Worm (Caenorhabditis elegans) whole organism, L2 larva: ENCODE results near the gene rad-51.

Source experiments
- C34F6.9 ChIP-seq: fragments of 150-350 bp; optimal IDR thresholded peaks from 2 replicates; lab custom pipeline; 2014; ENCODE audit warnings: missing biosample characterization, missing genetic modification characterization
- F13H6.1 ChIP-seq: sonication (generic microtip); optimal IDR thresholded peaks from 2 replicates; lab custom pipeline; 2016; ENCODE audit warnings: missing genetic modification characterization, missing compliant biosample characterization
- Y55F3AM.14 ChIP-seq: fragments of 200-800 bp; sonication (Bioruptor generic); optimal IDR thresholded peaks from 2 replicates; lab custom pipeline; 2018; ENCODE audit warnings: mild to moderate bottlenecking, missing genetic modification characterization, missing compliant biosample characterization
- ZK546.5 ChIP-seq: sonication (generic microtip); optimal IDR thresholded peaks from 2 replicates; lab custom pipeline; 2017; ENCODE audit warnings: missing biosample characterization, missing genetic modification characterization
- alr-1 ChIP-seq: fragments of 150-350 bp; optimal IDR thresholded peaks from 2 replicates; lab custom pipeline; 2014; ENCODE audit warnings: missing biosample characterization, missing genetic modification characterization
- aly-2 ChIP-seq: fragments of 150-350 bp; optimal IDR thresholded peaks from 2 replicates; lab custom pipeline; 2014; ENCODE audit warnings: missing biosample characterization, missing genetic modification characterization
- ama-1 ChIP-seq: fragments of 150-350 bp; optimal IDR thresholded peaks from 2 replicates; lab custom pipeline; 2018; ENCODE audit warnings: inconsistent platforms
- blmp-1 ChIP-seq: sonication (generic microtip); optimal IDR thresholded peaks from 2 replicates; lab custom pipeline; 2017; ENCODE audit warnings: missing genetic modification characterization, mild to moderate bottlenecking, missing compliant biosample characterization, antibody characterized with exemption, moderate library complexity; ENCODE audit not compliant: insufficient read depth
- ceh-82 ChIP-seq: fragments of 150-350 bp; optimal IDR thresholded peaks from 2 replicates; lab custom pipeline; 2014; ENCODE audit warnings: missing biosample characterization, missing genetic modification characterization
- crh-2 ChIP-seq: sonication (generic microtip); optimal IDR thresholded peaks from 2 replicates; lab custom pipeline; 2017; ENCODE audit warnings: missing biosample characterization, missing genetic modification characterization
- dmd-4 ChIP-seq: sonication (generic microtip); optimal IDR thresholded peaks from 2 replicates; lab custom pipeline; 2017; ENCODE audit warnings: missing biosample characterization, missing genetic modification characterization
- egl-27 ChIP-seq: sonication (generic microtip); optimal IDR thresholded peaks from 3 replicates; lab custom pipeline; 2017; ENCODE audit warnings: missing biosample characterization, missing genetic modification reagents, missing genetic modification characterization
- fos-1 ChIP-seq: fragments of 150-350 bp; optimal IDR thresholded peaks from 2 replicates; lab custom pipeline; 2014; ENCODE audit warnings: missing biosample characterization, missing genetic modification characterization
- gmeb-1 ChIP-seq: fragments of 150-350 bp; optimal IDR thresholded peaks from 2 replicates; lab custom pipeline; 2014; ENCODE audit warnings: missing biosample characterization, missing genetic modification characterization
- lin-39 ChIP-seq: fragments of 150-350 bp; optimal IDR thresholded peaks from 2 replicates; lab custom pipeline; 2014; ENCODE audit warnings: missing biosample characterization, missing genetic modification reagents, missing genetic modification characterization
- mab-5 ChIP-seq: fragments of 150-350 bp; optimal IDR thresholded peaks from 2 replicates; lab custom pipeline; 2014; ENCODE audit warnings: missing biosample characterization, missing genetic modification characterization
- mbf-1 ChIP-seq: sonication (generic microtip); optimal IDR thresholded peaks from 2 replicates; lab custom pipeline; 2017; ENCODE audit warnings: missing biosample characterization, missing genetic modification characterization
- nhr-10 ChIP-seq: sonication (generic microtip); optimal IDR thresholded peaks from 2 replicates; lab custom pipeline; 2017; ENCODE audit warnings: missing biosample characterization, missing genetic modification characterization
- nhr-11 ChIP-seq: fragments of 150-350 bp; optimal IDR thresholded peaks from 2 replicates; lab custom pipeline; 2014; ENCODE audit warnings: missing biosample characterization, missing genetic modification characterization
- nhr-129 ChIP-seq: fragments of 150-350 bp; optimal IDR thresholded peaks from 2 replicates; lab custom pipeline; 2014; ENCODE audit warnings: missing biosample characterization, missing genetic modification characterization
- nhr-21 ChIP-seq: fragments of 150-350 bp; optimal IDR thresholded peaks from 2 replicates; lab custom pipeline; 2014; ENCODE audit warnings: missing biosample characterization, missing genetic modification characterization
- nhr-23 ChIP-seq: fragments of 150-350 bp; optimal IDR thresholded peaks from 2 replicates; lab custom pipeline; 2014; ENCODE audit warnings: missing biosample characterization, missing genetic modification reagents, missing genetic modification characterization
- nhr-25 ChIP-seq: fragments of 150-350 bp; sonication (generic microtip); optimal IDR thresholded peaks from 3 replicates; lab custom pipeline; 2014; ENCODE audit warnings: missing biosample characterization, missing genetic modification characterization
- nhr-6 ChIP-seq: fragments of 150-350 bp; optimal IDR thresholded peaks from 2 replicates; lab custom pipeline; 2014; ENCODE audit warnings: missing biosample characterization, missing genetic modification characterization
- nhr-77 ChIP-seq: fragments of 150-350 bp; optimal IDR thresholded peaks from 2 replicates; lab custom pipeline; 2014; ENCODE audit warnings: missing biosample characterization, missing genetic modification characterization
- sem-4 ChIP-seq: fragments of 150-350 bp; optimal IDR thresholded peaks from 2 replicates; lab custom pipeline; 2014; ENCODE audit warnings: missing biosample characterization, missing genetic modification reagents, missing genetic modification characterization
- skn-1 ChIP-seq: sonication (generic microtip); optimal IDR thresholded peaks from 2 replicates; lab custom pipeline; 2017; ENCODE audit warnings: missing biosample characterization, missing genetic modification characterization
- sma-3 ChIP-seq: sonication (generic microtip); optimal IDR thresholded peaks from 2 replicates; lab custom pipeline; 2016; ENCODE audit warnings: missing genetic modification reagents, missing genetic modification characterization, missing compliant biosample characterization
- unc-39 ChIP-seq: fragments of 150-350 bp; optimal IDR thresholded peaks from 2 replicates; lab custom pipeline; 2014; ENCODE audit warnings: missing biosample characterization, missing genetic modification characterization
- unc-55 ChIP-seq: fragments of 150-350 bp; sonication (generic microtip); optimal IDR thresholded peaks from 3 replicates; lab custom pipeline; 2014; ENCODE audit warnings: missing biosample characterization, missing genetic modification reagents, missing genetic modification characterization
- zag-1 ChIP-seq: fragments of 150-350 bp; optimal IDR thresholded peaks from 2 replicates; lab custom pipeline; 2014; ENCODE audit warnings: missing biosample characterization, missing genetic modification characterization
- ztf-11 ChIP-seq: sonication (generic microtip); optimal IDR thresholded peaks from 2 replicates; lab custom pipeline; 2017; ENCODE audit warnings: missing biosample characterization, missing genetic modification characterization

The rad-51 gene

ce11 chrIV:10241659-10242058 is 42.4 kb downstream of the rad-51 start, which contains the start of gene lipl-7:
Gene lipl-7 (minus strand): TSS chrIV:10241823.
- TF ChIP-seq blmp-1 (tag; lab: Kevin White, UChicago) (no peak), sem-4 (no peak), ZK546.5 (no peak), nhr-129 (no peak), zag-1 (tag; lab: Kevin White, UChicago) (no peak), sma-3 (GFP tag; lab: Kevin White, UChicago) (no peak), lin-39 (tag; lab: Kevin White, UChicago) (no peak)

ce11 chrIV:10239045-10239444 is 45.0 kb downstream of the rad-51 start, which contains the start of gene ech-8:
Gene ech-8 (minus strand): TSS chrIV:10239176.
- TF ChIP-seq C34F6.9 (tag; lab: Kevin White, UChicago) (no peak), nhr-10 (no peak), mab-5 (tag; lab: Kevin White, UChicago) (no peak), alr-1 (tag; lab: Kevin White, UChicago) (no peak), aly-2 (tag; lab: Kevin White, UChicago) (no peak), zag-1 (tag; lab: Kevin White, UChicago) (no peak), blmp-1 (tag; lab: Kevin White, UChicago) (no peak), nhr-6 (tag; lab: Kevin White, UChicago) (no peak), sma-3 (GFP tag; lab: Kevin White, UChicago) (no peak), crh-2 (peak; percentile 31), skn-1 (tag; lab: Kevin White, UChicago) (no peak), fos-1 (tag; lab: Kevin White, UChicago) (peak; percentile 20), sem-4 (no peak), dmd-4 (tag; lab: Kevin White, UChicago) (no peak), nhr-11 (no peak), ceh-82 (no peak), ZK546.5 (no peak)

ce11 chrIV:10236106-10236505 is 47.9 kb downstream of the rad-51 start:
- no peak for TF ChIP-seq ZK546.5
- TF ChIP-seq unc-55 (GFP tag; lab: Kevin White, UChicago), result no peak
- TF ChIP-seq fos-1 (tag; lab: Kevin White, UChicago), result peak; percentile 71
- TF ChIP-seq gmeb-1 (tag; lab: Kevin White, UChicago), result no peak
- TF ChIP-seq F13H6.1 (tag; lab: Kevin White, UChicago), result no peak

- TF ChIP-seq egl-27 (tag; lab: Kevin White, UChicago), result no peak
- peak; percentile 14 for TF ChIP-seq fos-1 (tag; lab: Kevin White, UChicago)
- TF ChIP-seq lin-39 (tag; lab: Kevin White, UChicago), result no peak
Observed at ce11 chrIV:10235279-10235829, 48.7 kb downstream of the rad-51 start, which contains the start of gene ech-9. Gene ech-9 (minus strand): TSS chrIV:10235329.

- no peak for TF ChIP-seq gmeb-1 (tag; lab: Kevin White, UChicago)
- TF ChIP-seq nhr-23 (tag; lab: Kevin White, UChicago), result no peak
- no peak for TF ChIP-seq sma-3 (GFP tag; lab: Kevin White, UChicago)
- TF ChIP-seq nhr-21, result no peak
- no peak for TF ChIP-seq mbf-1 (tag; lab: Kevin White, UChicago)
- TF ChIP-seq unc-39 (tag; lab: Kevin White, UChicago), result no peak
- no peak for TF ChIP-seq Y55F3AM.14 (GFP tag; lab: Kevin White, UChicago)
- TF ChIP-seq nhr-25 (tag; lab: Kevin White, UChicago), result no peak
- TF ChIP-seq ama-1 (lab: Kevin White, UChicago), result no peak
- no peak for TF ChIP-seq ZK546.5
- TF ChIP-seq nhr-77 (tag; lab: Kevin White, UChicago), result no peak
- no peak for TF ChIP-seq ztf-11
- TF ChIP-seq, all 48 proteins: peak for 0
Observed at ce11 chrIV:10232456-10232855, 51.6 kb downstream of the rad-51 start, which contains the start of gene F01G10.4. Gene F01G10.4 (minus strand): TSS chrIV:10232556.
